Worm (Caenorhabditis elegans) whole organism, late embryonic: ENCODE results near the gene tra-2.

Source experiments
- C38D4.7 ChIP-seq: fragments of 200-800 bp; sonication (Bioruptor generic); optimal IDR thresholded peaks from 2 replicates; lab custom pipeline; 2018; ENCODE audit warnings: mild to moderate bottlenecking, missing genetic modification characterization, moderate library complexity, missing compliant biosample characterization
- F13H6.1 ChIP-seq: sonication (generic microtip); optimal IDR thresholded peaks from 2 replicates; lab custom pipeline; 2016; ENCODE audit warnings: missing genetic modification characterization, missing compliant biosample characterization
- T23F11.4 ChIP-seq: fragments of 200-800 bp; sonication (Bioruptor generic); optimal IDR thresholded peaks from 2 replicates; lab custom pipeline; 2018; ENCODE audit warnings: mild to moderate bottlenecking, missing genetic modification characterization, missing compliant biosample characterization
- ahr-1 ChIP-seq: sonication (generic microtip); optimal IDR thresholded peaks from 2 replicates; lab custom pipeline; 2016; ENCODE audit warnings: missing genetic modification characterization, missing compliant biosample characterization
- ama-1 ChIP-seq: fragments of 150-350 bp; optimal IDR thresholded peaks from 2 replicates; lab custom pipeline; 2014
- ceh-14 ChIP-seq: sonication (generic microtip); optimal IDR thresholded peaks from 2 replicates; lab custom pipeline; 2016; ENCODE audit warnings: missing genotype, missing genetic modification characterization, missing compliant biosample characterization
- ceh-18 ChIP-seq: sonication (generic microtip); optimal IDR thresholded peaks from 2 replicates; lab custom pipeline; 2016; ENCODE audit warnings: missing genetic modification characterization, missing compliant biosample characterization
- ceh-19 ChIP-seq: fragments of 200-800 bp; sonication (Bioruptor generic); optimal IDR thresholded peaks from 2 replicates; lab custom pipeline; 2018; ENCODE audit warnings: mild to moderate bottlenecking, missing genetic modification characterization, missing compliant biosample characterization
- ceh-22 ChIP-seq: sonication (generic microtip); optimal IDR thresholded peaks from 2 replicates; lab custom pipeline; 2017; ENCODE audit warnings: missing biosample characterization, missing genetic modification characterization
- ceh-24 ChIP-seq: sonication (generic microtip); optimal IDR thresholded peaks from 2 replicates; lab custom pipeline; 2016; ENCODE audit warnings: mild to moderate bottlenecking, missing genetic modification characterization, missing compliant biosample characterization
- ceh-30 ChIP-seq: fragments of 150-350 bp; optimal IDR thresholded peaks from 2 replicates; lab custom pipeline; 2014; ENCODE audit warnings: missing biosample characterization, missing genetic modification characterization
- ceh-34 ChIP-seq: sonication (generic microtip); optimal IDR thresholded peaks from 2 replicates; lab custom pipeline; 2016; ENCODE audit warnings: mild to moderate bottlenecking, missing genetic modification characterization, missing compliant biosample characterization
- ceh-45 ChIP-seq: fragments of 200-800 bp; sonication (Bioruptor generic); IDR thresholded peaks from 2 replicates; pipeline ENCODE4 v1.3.6; 2022; ENCODE audit warnings: missing genetic modification reagents, missing genetic modification characterization, missing compliant biosample characterization
- ceh-6 ChIP-seq: fragments of 200-800 bp; sonication (Bioruptor generic); optimal IDR thresholded peaks from 2 replicates; lab custom pipeline; 2018; ENCODE audit warnings: mild to moderate bottlenecking, missing genetic modification characterization, missing compliant biosample characterization
- ceh-9 ChIP-seq: sonication (generic microtip); optimal IDR thresholded peaks from 2 replicates; lab custom pipeline; 2016; ENCODE audit warnings: mild to moderate bottlenecking, missing genetic modification characterization, inconsistent platforms, missing compliant biosample characterization
- che-1 ChIP-seq: sonication (generic microtip); optimal IDR thresholded peaks from 2 replicates; lab custom pipeline; 2016; ENCODE audit warnings: mild to moderate bottlenecking, missing genetic modification characterization, missing compliant biosample characterization
- dve-1 ChIP-seq: sonication (generic microtip); optimal IDR thresholded peaks from 2 replicates; lab custom pipeline; 2017; ENCODE audit warnings: antibody characterized with exemption, mild to moderate bottlenecking, missing genetic modification characterization, missing compliant biosample characterization
- elt-2 ChIP-seq: sonication (generic microtip); optimal IDR thresholded peaks from 2 replicates; lab custom pipeline; 2016; ENCODE audit warnings: missing genetic modification reagents, missing genetic modification characterization, missing compliant biosample characterization
- elt-4 ChIP-seq: sonication (generic microtip); optimal IDR thresholded peaks from 2 replicates; lab custom pipeline; 2016; ENCODE audit warnings: missing genetic modification characterization, missing compliant biosample characterization
- ets-4 ChIP-seq: sonication (generic microtip); optimal IDR thresholded peaks from 2 replicates; lab custom pipeline; 2016; ENCODE audit warnings: missing genetic modification characterization, missing compliant biosample characterization
- eyg-1 ChIP-seq: sonication (generic microtip); optimal IDR thresholded peaks from 2 replicates; lab custom pipeline; 2016; ENCODE audit warnings: missing genotype, missing genetic modification characterization, missing compliant biosample characterization
- fkh-10 ChIP-seq: fragments of 150-350 bp; optimal IDR thresholded peaks from 2 replicates; lab custom pipeline; 2014; ENCODE audit warnings: missing biosample characterization, missing genetic modification reagents, missing genetic modification characterization
- gmeb-2 ChIP-seq: sonication (generic microtip); optimal IDR thresholded peaks from 2 replicates; lab custom pipeline; 2016; ENCODE audit warnings: missing genetic modification characterization, inconsistent platforms, missing compliant biosample characterization
- hlh-13 ChIP-seq: fragments of 200-800 bp; sonication (Bioruptor generic); optimal IDR thresholded peaks from 2 replicates; lab custom pipeline; 2018; ENCODE audit warnings: mild to moderate bottlenecking, missing genetic modification characterization, missing compliant biosample characterization
- hlh-15 ChIP-seq: sonication (generic microtip); optimal IDR thresholded peaks from 2 replicates; lab custom pipeline; 2016; ENCODE audit warnings: missing genetic modification characterization, missing compliant biosample characterization
- hlh-30 ChIP-seq: sonication (generic microtip); optimal IDR thresholded peaks from 2 replicates; lab custom pipeline; 2017; ENCODE audit warnings: antibody characterized with exemption, missing genetic modification characterization, missing compliant biosample characterization; ENCODE audit not compliant: insufficient read depth
- hlh-6 ChIP-seq: sonication (generic microtip); optimal IDR thresholded peaks from 2 replicates; lab custom pipeline; 2016; ENCODE audit warnings: missing genotype, missing genetic modification characterization, missing compliant biosample characterization
- lim-6 ChIP-seq: sonication (generic microtip); optimal IDR thresholded peaks from 2 replicates; lab custom pipeline; 2016; ENCODE audit warnings: missing genetic modification characterization, missing compliant biosample characterization
- mec-3 ChIP-seq: sonication (generic microtip); optimal IDR thresholded peaks from 2 replicates; lab custom pipeline; 2016; ENCODE audit warnings: borderline replicate concordance, missing genetic modification characterization, missing compliant biosample characterization
- nfya-1 ChIP-seq: sonication (generic microtip); optimal IDR thresholded peaks from 2 replicates; lab custom pipeline; 2017; ENCODE audit warnings: missing genetic modification characterization, mild to moderate bottlenecking, missing compliant biosample characterization, antibody characterized with exemption, moderate library complexity
- nhr-11 ChIP-seq: fragments of 150-350 bp; optimal IDR thresholded peaks from 2 replicates; lab custom pipeline; 2014; ENCODE audit warnings: missing biosample characterization, missing genetic modification characterization
- npax-4 ChIP-seq: sonication (generic microtip); optimal IDR thresholded peaks from 2 replicates; lab custom pipeline; 2016; ENCODE audit warnings: missing genetic modification characterization, missing compliant biosample characterization
- odd-2 ChIP-seq: sonication (generic microtip); optimal IDR thresholded peaks from 2 replicates; lab custom pipeline; 2017; ENCODE audit warnings: antibody characterized with exemption, mild to moderate bottlenecking, missing genetic modification characterization, missing compliant biosample characterization
- pax-1 ChIP-seq: fragments of 150-350 bp; optimal IDR thresholded peaks from 2 replicates; lab custom pipeline; 2014; ENCODE audit warnings: missing biosample characterization, missing genetic modification characterization
- pha-2 ChIP-seq: sonication (generic microtip); optimal IDR thresholded peaks from 2 replicates; lab custom pipeline; 2017; ENCODE audit warnings: mild to moderate bottlenecking, missing genetic modification characterization, missing compliant biosample characterization
- pha-4 ChIP-seq: fragments of 150-350 bp; optimal IDR thresholded peaks from 2 replicates; lab custom pipeline; 2018; ENCODE audit warnings: missing biosample characterization, missing genetic modification reagents, missing genetic modification characterization
- pqm-1 ChIP-seq: sonication (generic microtip); optimal IDR thresholded peaks from 2 replicates; lab custom pipeline; 2016; ENCODE audit warnings: missing genetic modification characterization, missing compliant biosample characterization
- sdc-2 ChIP-seq: sonication (generic microtip); optimal IDR thresholded peaks from 2 replicates; lab custom pipeline; 2016; ENCODE audit warnings: missing genotype, missing genetic modification characterization, missing compliant biosample characterization
- syd-9 ChIP-seq: sonication (generic microtip); optimal IDR thresholded peaks from 2 replicates; lab custom pipeline; 2016; ENCODE audit warnings: mild to moderate bottlenecking, missing genetic modification characterization, moderate library complexity, missing compliant biosample characterization
- tbx-2 ChIP-seq: sonication (generic microtip); optimal IDR thresholded peaks from 2 replicates; lab custom pipeline; 2016; ENCODE audit warnings: missing genetic modification characterization, missing compliant biosample characterization
- tbx-7 ChIP-seq: sonication (generic microtip); optimal IDR thresholded peaks from 2 replicates; lab custom pipeline; 2016; ENCODE audit warnings: missing genotype, missing genetic modification characterization, missing compliant biosample characterization
- ttx-3 ChIP-seq: sonication (generic microtip); optimal IDR thresholded peaks from 2 replicates; lab custom pipeline; 2016; ENCODE audit warnings: missing genetic modification reagents, missing genetic modification characterization, missing compliant biosample characterization
- unc-3 ChIP-seq, 2 experiments: fragments of 200-800 bp in 1 of 2; sonication (Bioruptor generic) in 1 of 2; sonication (generic microtip) in 1 of 2; conservative IDR thresholded peaks in 1 of 2; optimal IDR thresholded peaks in 1 of 2; 2 replicates each; pipeline versions ENCODE4 v1.3.6 to Lab custom; 2016 to 2022; ENCODE audit warnings: missing compliant biosample characterization in 2 of 2, missing genetic modification characterization in 2 of 2, missing genetic modification reagents in 1 of 2
- unc-42 ChIP-seq: sonication (generic microtip); optimal IDR thresholded peaks from 2 replicates; lab custom pipeline; 2016; ENCODE audit warnings: missing genotype, missing genetic modification characterization, missing compliant biosample characterization
- unc-55 ChIP-seq: sonication (generic microtip); optimal IDR thresholded peaks from 2 replicates; lab custom pipeline; 2017; ENCODE audit warnings: missing biosample characterization, missing genetic modification reagents, missing genetic modification characterization
- unc-86 ChIP-seq: sonication (generic microtip); optimal IDR thresholded peaks from 2 replicates; lab custom pipeline; 2016; ENCODE audit warnings: missing genetic modification characterization, missing compliant biosample characterization
- zip-5 ChIP-seq: sonication (generic microtip); optimal IDR thresholded peaks from 2 replicates; lab custom pipeline; 2016; ENCODE audit warnings: missing genetic modification characterization, missing compliant biosample characterization
- ztf-16 ChIP-seq: sonication (generic microtip); optimal IDR thresholded peaks from 2 replicates; lab custom pipeline; 2017; ENCODE audit warnings: missing genetic modification characterization, missing compliant biosample characterization

Gene tra-2

DNA sequence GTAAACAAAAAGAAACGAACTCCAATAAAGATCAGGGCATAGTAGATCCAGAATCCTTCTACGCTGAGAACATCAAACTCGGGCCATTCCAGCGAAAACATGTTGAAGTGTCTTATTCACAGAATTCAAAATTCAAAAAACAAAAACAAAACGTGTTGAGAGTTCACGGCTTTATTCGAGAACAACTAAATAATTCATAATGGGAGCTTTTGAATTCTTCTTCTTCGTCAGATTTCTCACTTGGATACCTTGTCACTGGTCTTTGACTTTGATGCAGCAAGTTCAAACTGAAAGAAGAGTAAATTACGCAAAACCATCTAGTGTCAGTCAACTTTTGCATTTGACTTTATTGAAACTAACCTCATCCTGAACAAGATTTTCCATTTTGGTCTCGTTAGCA lies 47.8 kb downstream of the tra-2 start, which contains the start of gene B0252.11:
Gene B0252.11 (minus strand): TSS at position 101 of the 400 bp plus-strand sequence.
- no peak for TF ChIP-seq pha-4
- TF ChIP-seq elt-4 = no peak
- no peak for TF ChIP-seq ceh-22
- no peak for TF ChIP-seq ahr-1 (tag; lab: Kevin White, UChicago)
- TF ChIP-seq che-1 (tag; lab: Kevin White, UChicago) = no peak
- TF ChIP-seq odd-2 (tag; lab: Kevin White, UChicago) = no peak
- TF ChIP-seq hlh-6 (tag; lab: Kevin White, UChicago) = no peak
- TF ChIP-seq eyg-1 (tag; lab: Kevin White, UChicago) = no peak
- TF ChIP-seq ztf-16 (tag; lab: Kevin White, UChicago) = no peak
- TF ChIP-seq F13H6.1 (tag; lab: Kevin White, UChicago) = no peak
- TF ChIP-seq zip-5 (tag; lab: Kevin White, UChicago) = no peak

DNA sequence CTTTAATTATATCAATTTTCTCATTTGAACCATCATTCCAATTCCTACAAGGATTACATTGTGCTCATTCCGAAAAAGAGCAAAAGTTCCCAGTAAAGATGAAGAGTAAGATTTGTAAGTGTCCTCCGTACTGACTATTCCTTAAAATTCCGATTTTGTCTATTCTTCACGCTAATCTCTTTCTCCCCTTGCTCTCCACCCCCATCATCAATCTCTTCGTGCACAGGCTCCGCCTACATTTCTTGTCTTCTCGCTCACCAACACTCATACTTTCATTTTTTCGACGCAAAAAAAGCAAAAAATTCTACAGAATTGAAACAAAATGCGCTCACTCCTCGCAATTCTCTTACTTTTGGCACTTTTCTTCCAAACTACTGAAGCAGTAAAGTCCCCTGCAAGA lies 49.6 kb downstream of the tra-2 start, which contains the start of gene B0252.8:
Gene B0252.8 (plus strand): TSS at position 292 of the 400 bp plus-strand sequence.
- TF ChIP-seq hlh-30 = no peak
- TF ChIP-seq hlh-15 (tag; lab: Kevin White, UChicago) = no peak
- no peak for TF ChIP-seq odd-2 (tag; lab: Kevin White, UChicago)
- TF ChIP-seq che-1 (tag; lab: Kevin White, UChicago) = no peak

DNA sequence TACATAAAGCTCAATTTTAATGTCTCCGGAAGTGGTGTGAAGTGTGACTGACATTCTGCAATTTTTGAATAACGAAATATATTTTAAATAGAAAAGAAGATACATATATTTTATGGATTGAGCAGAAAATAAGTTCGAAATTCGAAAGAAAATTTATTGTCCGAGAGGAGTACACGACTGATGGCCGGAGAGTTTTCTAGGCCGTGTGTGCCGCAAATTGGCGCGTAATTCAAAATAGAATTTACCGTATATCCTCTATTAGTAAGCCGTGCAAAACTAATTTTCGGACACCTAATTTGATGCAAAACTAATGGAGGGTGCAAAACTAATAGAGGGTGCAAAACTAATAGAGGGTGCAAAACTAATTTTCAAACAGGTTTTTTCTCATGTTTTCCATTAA lies 52.2 kb downstream of the tra-2 start, which contains the start of gene cyn-10:
Gene cyn-10 (minus strand): TSS at position 57 of the 400 bp plus-strand sequence.
- TF ChIP-seq elt-4 = no peak
- TF ChIP-seq fkh-10 (GFP tag; lab: Kevin White, UChicago) = no peak
- no peak for TF ChIP-seq T23F11.4
- peak; percentile 44 for TF ChIP-seq hlh-13 (GFP tag; lab: Kevin White, UChicago)
- TF ChIP-seq unc-42 (tag; lab: Kevin White, UChicago) = peak; percentile 59
- TF ChIP-seq ama-1 (lab: Kevin White, UChicago) = no peak
- TF ChIP-seq elt-2 = peak; percentile 61
- TF ChIP-seq pax-1 (tag; lab: Kevin White, UChicago) = no peak
- TF ChIP-seq lim-6 = peak; percentile 66
- TF ChIP-seq C38D4.7 (GFP tag; lab: Kevin White, UChicago) = no peak
- peak; percentile 61 for TF ChIP-seq unc-3 (GFP tag; conservative IDR thresholded peaks at IDR 0.05; lab: Robert Waterston, UW)
- peak; percentile 21 for TF ChIP-seq unc-3 (tag; optimal IDR thresholded peaks at IDR 0.05; lab: Kevin White, UChicago)
- TF ChIP-seq nhr-11 (tag; lab: Kevin White, UChicago) = no peak
- TF ChIP-seq sdc-2 (tag; lab: Kevin White, UChicago) = no peak
- TF ChIP-seq ceh-6 (GFP tag; lab: Kevin White, UChicago) = peak; percentile 16
- peak; percentile 22 for TF ChIP-seq ceh-18 (tag; lab: Kevin White, UChicago)
- TF ChIP-seq ceh-9 (tag; lab: Kevin White, UChicago) = no peak
- TF ChIP-seq pqm-1 = peak; percentile 12
- TF ChIP-seq ceh-14 (tag; lab: Kevin White, UChicago) = peak; percentile 80
- TF ChIP-seq mec-3 (tag; lab: Kevin White, UChicago) = peak; percentile 67
- no peak for TF ChIP-seq ceh-30
- peak; percentile 56 for TF ChIP-seq syd-9 (tag; lab: Kevin White, UChicago)
- peak; percentile 5 for TF ChIP-seq npax-4
- peak; percentile 47 for TF ChIP-seq ceh-34 (tag; lab: Kevin White, UChicago)
- no peak for TF ChIP-seq dve-1 (tag; lab: Kevin White, UChicago)
- TF ChIP-seq unc-86 (tag; lab: Kevin White, UChicago) = peak; percentile 42
- no peak for TF ChIP-seq unc-55
- peak; percentile 29 for TF ChIP-seq F13H6.1 (tag; lab: Kevin White, UChicago)
- no peak for TF ChIP-seq ceh-45
- no peak for TF ChIP-seq hlh-15 (tag; lab: Kevin White, UChicago)
- TF ChIP-seq hlh-30 = no peak
- peak; percentile 98 for TF ChIP-seq tbx-7 (tag; lab: Kevin White, UChicago)
- TF ChIP-seq nfya-1 (tag; lab: Kevin White, UChicago) = no peak
- peak; percentile 5 for TF ChIP-seq ceh-19 (GFP tag; lab: Kevin White, UChicago)
- peak; percentile 89 for TF ChIP-seq tbx-2 (tag; lab: Kevin White, UChicago)
- peak; percentile 89 for TF ChIP-seq ets-4 (tag; lab: Kevin White, UChicago)
- no peak for TF ChIP-seq ceh-24 (tag; lab: Kevin White, UChicago)
- peak; percentile 50 for TF ChIP-seq gmeb-2
- TF ChIP-seq pha-2 (tag; lab: Kevin White, UChicago) = no peak
- TF ChIP-seq ttx-3 (tag; lab: Kevin White, UChicago) = peak; percentile 49
- no peak for TF ChIP-seq ceh-22
- no peak for TF ChIP-seq hlh-6 (tag; lab: Kevin White, UChicago)
- TF ChIP-seq eyg-1 (tag; lab: Kevin White, UChicago) = peak; percentile 65
